Worm (Caenorhabditis elegans) whole organism, mixed stage, embryonic: ENCODE results near the gene Y55F3BR.1.

Experiments
- M03D4.4 ChIP-seq: sonication (generic microtip); optimal IDR thresholded peaks from 2 replicates; lab custom pipeline; 2017; ENCODE audit warnings: mild to moderate bottlenecking, missing genetic modification characterization, missing compliant biosample characterization
- elt-1 ChIP-seq: sonication (generic microtip); optimal IDR thresholded peaks from 2 replicates; lab custom pipeline; 2017; ENCODE audit warnings: missing genetic modification characterization, mild to moderate bottlenecking, missing compliant biosample characterization, antibody characterized with exemption, moderate library complexity, borderline replicate concordance; ENCODE audit not compliant: insufficient read depth
- nhr-12 ChIP-seq: fragments of 150-350 bp; optimal IDR thresholded peaks from 2 replicates; lab custom pipeline; 2014; ENCODE audit warnings: missing biosample characterization, missing genetic modification characterization
- nhr-28 ChIP-seq: fragments of 150-350 bp; optimal IDR thresholded peaks from 2 replicates; lab custom pipeline; 2014; ENCODE audit warnings: missing biosample characterization, missing genetic modification characterization
- sptf-1 ChIP-seq: sonication (generic microtip); optimal IDR thresholded peaks from 2 replicates; lab custom pipeline; 2017; ENCODE audit warnings: mild to moderate bottlenecking, missing genetic modification characterization, moderate library complexity, missing compliant biosample characterization
- unc-120 ChIP-seq: sonication (generic microtip); optimal IDR thresholded peaks from 2 replicates; lab custom pipeline; 2017; ENCODE audit warnings: missing genetic modification characterization, missing compliant biosample characterization; ENCODE audit not compliant: poor library complexity, severe bottlenecking

DNA sequence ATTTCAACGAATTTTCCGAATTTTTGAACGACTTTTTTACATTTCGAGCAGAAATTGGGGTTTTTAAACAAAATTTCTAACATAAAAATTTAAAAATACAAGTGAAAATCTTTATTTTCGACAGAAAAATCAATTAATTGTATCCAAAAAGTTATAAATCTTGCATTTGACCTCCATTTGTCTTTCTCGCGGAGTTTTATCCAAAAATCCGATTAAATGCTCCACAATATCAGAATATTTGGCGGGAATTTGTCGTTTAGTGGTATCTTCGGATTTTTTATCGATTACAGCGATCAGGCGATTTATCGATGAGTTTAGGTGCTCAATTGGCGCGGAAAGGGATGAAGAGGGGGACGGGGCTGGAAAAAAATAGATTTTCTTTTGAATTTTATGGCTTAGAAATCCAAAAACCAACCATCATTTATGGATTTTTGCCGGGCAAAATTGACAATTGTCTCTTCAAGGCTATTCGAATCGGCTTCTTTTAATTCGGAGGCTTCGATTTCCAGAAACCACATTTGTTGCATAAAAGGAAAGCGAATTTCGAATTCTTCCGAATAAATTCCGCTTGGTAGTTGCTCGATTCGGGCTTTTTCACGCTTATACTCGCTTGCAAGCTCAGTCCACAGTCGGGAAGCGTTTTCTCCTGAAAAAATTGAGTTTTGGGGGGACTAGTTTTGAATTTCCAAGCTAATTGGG lies 44.2 kb upstream of the Y55F3BR.1 start:
- TF ChIP-seq nhr-28 (tag; lab: Kevin White, UChicago), result no peak
- TF ChIP-seq elt-1 (tag; lab: Kevin White, UChicago), result no peak
- TF ChIP-seq unc-120 (tag; lab: Kevin White, UChicago), result no peak
- TF ChIP-seq sptf-1 (tag; lab: Kevin White, UChicago), result no peak
- TF ChIP-seq nhr-12, result no peak
- TF ChIP-seq M03D4.4, result no peak
